1 fruit fly cellular context compared by ENCODE assay signal in genomic region chr2L:1428290-1428689, dm6.
TF ChIP-seq lines count a peak whose summit lies in the region.

TSS of gene CG43401 (plus strand) at chr2L:1428474.

TF ChIP-seq in whole organism, embryonic, 481 proteins besides CTCF, POLR2A, EP300 and RAD21 (continued from another document and continues in another):
- peak in 1 of 3 experiments; percentile 38 for TF ChIP-seq lola (GFP tag; optimal IDR thresholded peaks at IDR 0.05; lab: Kevin White, UChicago)
- peak; percentile 44 for TF ChIP-seq CG12155 (GFP tag; optimal IDR thresholded peaks at IDR 0.05; lab: Kevin White, UChicago)
- no peak for TF ChIP-seq corto (GFP tag; optimal IDR thresholded peaks at IDR 0.05; lab: Kevin White, UChicago)
- TF ChIP-seq gsb-n (tag; optimal IDR thresholded peaks at IDR 0.05; lab: Kevin White, UChicago): peak; percentile 37
- TF ChIP-seq Spps (tag; optimal IDR thresholded peaks at IDR 0.05; lab: Kevin White, UChicago): no peak
- no peak for TF ChIP-seq prd (optimal IDR thresholded peaks at IDR 0.05; lab: Kevin White, UChicago)
- peak; percentile 66 for TF ChIP-seq prd (GFP tag; IDR thresholded peaks at IDR 0.05; lab: Robert Waterston, UW)
- TF ChIP-seq mirr (GFP tag; optimal IDR thresholded peaks at IDR 0.05; lab: Kevin White, UChicago): no peak
- peak; percentile 45; the same call in 1 of the 3 replicates for TF ChIP-seq CG17361 (GFP tag; IDR thresholded peaks at IDR 0.05; lab: Robert Waterston, UW)
- TF ChIP-seq CG17359 (tag; optimal IDR thresholded peaks at IDR 0.05; lab: Kevin White, UChicago): peak; percentile 54
- TF ChIP-seq so (GFP tag; IDR thresholded peaks at IDR 0.05; lab: Robert Waterston, UW): peak; percentile 67; the same call in 1 of the 3 replicates
- TF ChIP-seq CG7556 (GFP tag; optimal IDR thresholded peaks at IDR 0.05; lab: Kevin White, UChicago): peak; percentile 55
- TF ChIP-seq ken (GFP tag; IDR thresholded peaks at IDR 0.05; lab: Robert Waterston, UW): peak; percentile 43; the same call in 1 of the 3 replicates
- no peak for TF ChIP-seq CG7357 (GFP tag; IDR thresholded peaks at IDR 0.05; lab: Robert Waterston, UW)
- TF ChIP-seq Dfd (GFP tag; optimal IDR thresholded peaks at IDR 0.05; lab: Kevin White, UChicago): no peak
- 0 out of 2 replicates have a peak, but pooled peaks have one; percentile 20 for TF ChIP-seq CG7372 (GFP tag; IDR thresholded peaks at IDR 0.05; lab: Robert Waterston, UW)
- TF ChIP-seq CG11723 (GFP tag; optimal IDR thresholded peaks at IDR 0.05; lab: Kevin White, UChicago): no peak
- TF ChIP-seq E2f1 (GFP tag; IDR thresholded peaks at IDR 0.05; lab: Robert Waterston, UW): peak; percentile 70
- peak; percentile 68; the same call in 1 of the 2 replicates for TF ChIP-seq Atf6 (GFP tag; IDR thresholded peaks at IDR 0.05; lab: Robert Waterston, UW)
- no peak for TF ChIP-seq CG13775 (GFP tag; optimal IDR thresholded peaks at IDR 0.05; lab: Kevin White, UChicago)
- TF ChIP-seq Doc2 (GFP tag; IDR thresholded peaks at IDR 0.05; lab: Robert Waterston, UW): no peak
- TF ChIP-seq CG14710 (tag; optimal IDR thresholded peaks at IDR 0.05; lab: Kevin White, UChicago): peak; percentile 6
- no peak for TF ChIP-seq NfI (GFP tag; optimal IDR thresholded peaks at IDR 0.05; lab: Kevin White, UChicago)
- peak; percentile 3 for TF ChIP-seq oc (tag; optimal IDR thresholded peaks at IDR 0.05; lab: Kevin White, UChicago)
- TF ChIP-seq CG9215 (GFP tag; IDR thresholded peaks at IDR 0.05; lab: Robert Waterston, UW): peak; percentile 29; the same call in 1 of the 2 replicates
- peak; percentile 10 for TF ChIP-seq Fer3 (tag; optimal IDR thresholded peaks at IDR 0.05; lab: Kevin White, UChicago)
- TF ChIP-seq CG17802 (tag; optimal IDR thresholded peaks at IDR 0.05; lab: Kevin White, UChicago): peak; percentile 0
- no peak for TF ChIP-seq MTF-1 (GFP tag; optimal IDR thresholded peaks at IDR 0.05; lab: Kevin White, UChicago; ENCODE audit: borderline replicate concordance)
- no peak for TF ChIP-seq Gsc (GFP tag; IDR thresholded peaks at IDR 0.05; lab: Robert Waterston, UW)
- TF ChIP-seq C15 (GFP tag; IDR thresholded peaks at IDR 0.05; lab: Robert Waterston, UW): 0 out of 3 replicates have a peak, but pooled peaks have one; percentile 6
- no peak for TF ChIP-seq lbe (GFP tag; optimal IDR thresholded peaks at IDR 0.05; lab: Kevin White, UChicago)
- TF ChIP-seq row (GFP tag; IDR thresholded peaks at IDR 0.05; lab: Robert Waterston, UW): peak; percentile 80
- TF ChIP-seq NK7.1 (GFP tag; optimal IDR thresholded peaks at IDR 0.05; lab: Kevin White, UChicago): no peak
- TF ChIP-seq CG6254 (GFP tag; optimal IDR thresholded peaks at IDR 0.05; lab: Kevin White, UChicago): no peak
- no peak for TF ChIP-seq CG3163 (GFP tag; optimal IDR thresholded peaks at IDR 0.05; lab: Kevin White, UChicago)
- no peak for TF ChIP-seq nom (GFP tag; optimal IDR thresholded peaks at IDR 0.05; lab: Kevin White, UChicago)
- TF ChIP-seq ranshi (GFP tag; IDR thresholded peaks at IDR 0.05; lab: Robert Waterston, UW): peak; percentile 67; the same call in 1 of the 2 replicates
- no peak for TF ChIP-seq HmgZ (tag; optimal IDR thresholded peaks at IDR 0.05; lab: Kevin White, UChicago)
- TF ChIP-seq croc (GFP tag; conservative IDR thresholded peaks at IDR 0.05; lab: Robert Waterston, UW): no peak
- TF ChIP-seq sima (GFP tag; optimal IDR thresholded peaks at IDR 0.05; lab: Kevin White, UChicago): peak; percentile 5
- TF ChIP-seq ind (GFP tag; optimal IDR thresholded peaks at IDR 0.05; lab: Kevin White, UChicago): peak; percentile 36
- no peak for TF ChIP-seq her (GFP tag; optimal IDR thresholded peaks at IDR 0.05; lab: Kevin White, UChicago)
- TF ChIP-seq Six4 (GFP tag; optimal IDR thresholded peaks at IDR 0.05; lab: Kevin White, UChicago): peak; percentile 31
- TF ChIP-seq CG4707 (GFP tag; optimal IDR thresholded peaks at IDR 0.05; lab: Kevin White, UChicago): no peak
- TF ChIP-seq sob (GFP tag; IDR thresholded peaks at IDR 0.05; lab: Robert Waterston, UW): peak; percentile 53; the same call in 1 of the 2 replicates
- TF ChIP-seq CG32532 (GFP tag; IDR thresholded peaks at IDR 0.05; lab: Robert Waterston, UW): no peak
- TF ChIP-seq dmrt11E (tag; optimal IDR thresholded peaks at IDR 0.05; lab: Kevin White, UChicago): peak; percentile 26
- no peak for TF ChIP-seq klu (GFP tag; IDR thresholded peaks at IDR 0.05; lab: Robert Waterston, UW)
- TF ChIP-seq crc (GFP tag; optimal IDR thresholded peaks at IDR 0.05; lab: Kevin White, UChicago): peak; percentile 35
- peak; percentile 24 for TF ChIP-seq CG18011 (GFP tag; optimal IDR thresholded peaks at IDR 0.05; lab: Kevin White, UChicago)
- TF ChIP-seq CG17829 (tag; optimal IDR thresholded peaks at IDR 0.05; lab: Kevin White, UChicago): peak; percentile 40
- TF ChIP-seq ab (GFP tag; optimal IDR thresholded peaks at IDR 0.05; lab: Kevin White, UChicago): peak; percentile 10
- peak; percentile 38 for TF ChIP-seq CG10209 (GFP tag; optimal IDR thresholded peaks at IDR 0.05; lab: Kevin White, UChicago)
- TF ChIP-seq ac (GFP tag; optimal IDR thresholded peaks at IDR 0.05; lab: Kevin White, UChicago): no peak
- TF ChIP-seq YL-1 (GFP tag; optimal IDR thresholded peaks at IDR 0.05; lab: Kevin White, UChicago): no peak
- TF ChIP-seq ato (GFP tag; IDR thresholded peaks at IDR 0.05; lab: Robert Waterston, UW; ENCODE audit: partially characterized antibody): no peak
- no peak for TF ChIP-seq psq (GFP tag; optimal IDR thresholded peaks at IDR 0.05; lab: Kevin White, UChicago)
- TF ChIP-seq exex (tag; optimal IDR thresholded peaks at IDR 0.05; lab: Kevin White, UChicago): no peak
- TF ChIP-seq sens (GFP tag; lab: Kevin White, UChicago): peak; percentile 93
- TF ChIP-seq CG34376 (GFP tag; optimal IDR thresholded peaks at IDR 0.05; lab: Kevin White, UChicago): no peak
- TF ChIP-seq kni (GFP tag; optimal IDR thresholded peaks at IDR 0.05; lab: Kevin White, UChicago): no peak
- no peak for TF ChIP-seq BEAF-32 (GFP tag; optimal IDR thresholded peaks at IDR 0.05; lab: Kevin White, UChicago)
- peak; percentile 34 for TF ChIP-seq sug (tag; optimal IDR thresholded peaks at IDR 0.05; lab: Kevin White, UChicago)
- TF ChIP-seq HLH4C (GFP tag; IDR thresholded peaks at IDR 0.05; lab: Robert Waterston, UW; ENCODE audit: partially characterized antibody): no peak
- TF ChIP-seq CG11247 (GFP tag; IDR thresholded peaks at IDR 0.05; lab: Robert Waterston, UW): peak; percentile 47; the same call in 1 of the 2 replicates
- peak; percentile 29 for TF ChIP-seq CG8388 (GFP tag; optimal IDR thresholded peaks at IDR 0.05; lab: Kevin White, UChicago)
- TF ChIP-seq cad (GFP tag; optimal IDR thresholded peaks at IDR 0.05; lab: Kevin White, UChicago): no peak
- peak; percentile 39 for TF ChIP-seq tap (tag; optimal IDR thresholded peaks at IDR 0.05; lab: Kevin White, UChicago)
- peak; percentile 64 for TF ChIP-seq unpg (GFP tag; optimal IDR thresholded peaks at IDR 0.05; lab: Kevin White, UChicago)
- TF ChIP-seq BtbVII (GFP tag; optimal IDR thresholded peaks at IDR 0.05; lab: Kevin White, UChicago): peak; percentile 13
- no peak for TF ChIP-seq Opbp (GFP tag; IDR thresholded peaks at IDR 0.05; lab: Robert Waterston, UW; ENCODE audit: partially characterized antibody)
- peak; percentile 71; the same call in 2 of the 3 replicates for TF ChIP-seq CG11695 (GFP tag; IDR thresholded peaks at IDR 0.05; lab: Robert Waterston, UW)
- TF ChIP-seq NFAT (GFP tag; IDR thresholded peaks at IDR 0.05; lab: Robert Waterston, UW): no peak
- TF ChIP-seq pros (GFP tag; optimal IDR thresholded peaks at IDR 0.05; lab: Kevin White, UChicago): no peak
- TF ChIP-seq CG6765 (GFP tag; optimal IDR thresholded peaks at IDR 0.05; lab: Kevin White, UChicago): no peak
- no peak for TF ChIP-seq Hr39 (optimal IDR thresholded peaks at IDR 0.05; lab: Kevin White, UChicago)
- peak; percentile 45 for TF ChIP-seq Oli (tag; optimal IDR thresholded peaks at IDR 0.05; lab: Kevin White, UChicago)
- TF ChIP-seq CG8089 (GFP tag; optimal IDR thresholded peaks at IDR 0.05; lab: Kevin White, UChicago): peak; percentile 56
- no peak for TF ChIP-seq CG3838 (GFP tag; optimal IDR thresholded peaks at IDR 0.05; lab: Kevin White, UChicago)
- TF ChIP-seq Dbx (GFP tag; IDR thresholded peaks at IDR 0.05; lab: Robert Waterston, UW): 0 out of 3 replicates have a peak, but pooled peaks have one; percentile 16
- peak; percentile 64 for TF ChIP-seq CG10979 (tag; optimal IDR thresholded peaks at IDR 0.05; lab: Kevin White, UChicago)
- 0 out of 3 replicates have a peak, but pooled peaks have one; percentile 14 for TF ChIP-seq z (GFP tag; IDR thresholded peaks at IDR 0.05; lab: Robert Waterston, UW)
- peak; percentile 51 for TF ChIP-seq tin (GFP tag; optimal IDR thresholded peaks at IDR 0.05; lab: Kevin White, UChicago)
- no peak for TF ChIP-seq nerfin-1 (tag; optimal IDR thresholded peaks at IDR 0.05; lab: Kevin White, UChicago)
- TF ChIP-seq CG15479 (GFP tag; optimal IDR thresholded peaks at IDR 0.05; lab: Kevin White, UChicago): no peak
- no peak for TF ChIP-seq CG42726 (GFP tag; IDR thresholded peaks at IDR 0.05; lab: Robert Waterston, UW; ENCODE audit: partially characterized antibody)
- peak; percentile 19; the same call in 1 of the 2 replicates for TF ChIP-seq CG10321 (GFP tag; IDR thresholded peaks at IDR 0.05; lab: Robert Waterston, UW)
- TF ChIP-seq Hsf (GFP tag; optimal IDR thresholded peaks at IDR 0.05; lab: Kevin White, UChicago): peak; percentile 58
- peak; percentile 49; the same call in 1 of the 3 replicates for TF ChIP-seq CG3726 (GFP tag; IDR thresholded peaks at IDR 0.05; lab: Robert Waterston, UW)
- no peak for TF ChIP-seq fd64A (GFP tag; optimal IDR thresholded peaks at IDR 0.05; lab: Kevin White, UChicago)
- TF ChIP-seq Drgx (GFP tag; IDR thresholded peaks at IDR 0.05; lab: Robert Waterston, UW): no peak
- TF ChIP-seq CG12744 (GFP tag; optimal IDR thresholded peaks at IDR 0.05; lab: Kevin White, UChicago): no peak
- peak; percentile 33 for TF ChIP-seq CG10267 (tag; optimal IDR thresholded peaks at IDR 0.05; lab: Kevin White, UChicago)
- TF ChIP-seq CG4854 (GFP tag; optimal IDR thresholded peaks at IDR 0.05; lab: Kevin White, UChicago): no peak
- TF ChIP-seq Rfx (GFP tag; IDR thresholded peaks at IDR 0.05; lab: Robert Waterston, UW): 0 out of 2 replicates have a peak, but pooled peaks have one; percentile 46
- TF ChIP-seq Elba2 (GFP tag; optimal IDR thresholded peaks at IDR 0.05; lab: Kevin White, UChicago): no peak
- no peak for TF ChIP-seq Bteb2 (GFP tag; optimal IDR thresholded peaks at IDR 0.05; lab: Kevin White, UChicago)
- peak; percentile 18 for TF ChIP-seq nau (GFP tag; optimal IDR thresholded peaks at IDR 0.05; lab: Kevin White, UChicago)
- TF ChIP-seq kah (GFP tag; optimal IDR thresholded peaks at IDR 0.05; lab: Kevin White, UChicago): no peak
- no peak for TF ChIP-seq CG4282 (GFP tag; optimal IDR thresholded peaks at IDR 0.05; lab: Kevin White, UChicago)
- no peak for TF ChIP-seq CG33213 (GFP tag; optimal IDR thresholded peaks at IDR 0.05; lab: Kevin White, UChicago)
- peak; percentile 7 for TF ChIP-seq Abd-B (GFP tag; optimal IDR thresholded peaks at IDR 0.05; lab: Kevin White, UChicago)
- TF ChIP-seq caup (GFP tag; optimal IDR thresholded peaks at IDR 0.05; lab: Kevin White, UChicago; ENCODE audit: severe bottlenecking): no peak
- TF ChIP-seq ERR (GFP tag; optimal IDR thresholded peaks at IDR 0.05; lab: Kevin White, UChicago): no peak
- no peak for TF ChIP-seq CG12236 (GFP tag; optimal IDR thresholded peaks at IDR 0.05; lab: Kevin White, UChicago)
- no peak for TF ChIP-seq CG16779 (GFP tag; IDR thresholded peaks at IDR 0.05; lab: Robert Waterston, UW)
- no peak for TF ChIP-seq CG3995 (GFP tag; optimal IDR thresholded peaks at IDR 0.05; lab: Kevin White, UChicago)
- TF ChIP-seq CG7987 (GFP tag; optimal IDR thresholded peaks at IDR 0.05; lab: Kevin White, UChicago): no peak
- TF ChIP-seq org-1 (GFP tag; optimal IDR thresholded peaks at IDR 0.05; lab: Kevin White, UChicago): no peak
- TF ChIP-seq Dad (GFP tag; optimal IDR thresholded peaks at IDR 0.05; lab: Kevin White, UChicago): no peak
- TF ChIP-seq slp2 (GFP tag; optimal IDR thresholded peaks at IDR 0.05; lab: Kevin White, UChicago): no peak
- TF ChIP-seq repo (GFP tag; optimal IDR thresholded peaks at IDR 0.05; lab: Kevin White, UChicago): no peak
- TF ChIP-seq Ravus (GFP tag; IDR thresholded peaks at IDR 0.05; lab: Robert Waterston, UW): no peak; the same call in 1 of the 2 replicates
- TF ChIP-seq Bdp1 (GFP tag; optimal IDR thresholded peaks at IDR 0.05; lab: Kevin White, UChicago): no peak
- TF ChIP-seq CG7271 (tag; optimal IDR thresholded peaks at IDR 0.05; lab: Kevin White, UChicago): no peak
- peak; percentile 36 for TF ChIP-seq pum (GFP tag; optimal IDR thresholded peaks at IDR 0.05; lab: Kevin White, UChicago)
- no peak for TF ChIP-seq CG13624 (GFP tag; optimal IDR thresholded peaks at IDR 0.05; lab: Kevin White, UChicago)
- no peak for TF ChIP-seq crp (GFP tag; optimal IDR thresholded peaks at IDR 0.05; lab: Kevin White, UChicago)
- TF ChIP-seq cato (GFP tag; optimal IDR thresholded peaks at IDR 0.05; lab: Kevin White, UChicago; ENCODE audit: borderline replicate concordance): no peak
- no peak for TF ChIP-seq CG14860 (GFP tag; IDR thresholded peaks at IDR 0.05; lab: Robert Waterston, UW; ENCODE audit: partially characterized antibody)
- TF ChIP-seq CG12299 (tag; optimal IDR thresholded peaks at IDR 0.05; lab: Kevin White, UChicago): peak; percentile 13
- no peak for TF ChIP-seq usp (GFP tag; optimal IDR thresholded peaks at IDR 0.05; lab: Kevin White, UChicago)
- peak; percentile 74 for TF ChIP-seq CG17328 (GFP tag; IDR thresholded peaks at IDR 0.05; lab: Robert Waterston, UW)
- peak; percentile 42 for TF ChIP-seq CG4820 (GFP tag; optimal IDR thresholded peaks at IDR 0.05; lab: Kevin White, UChicago)
- TF ChIP-seq CG1529 (GFP tag; optimal IDR thresholded peaks at IDR 0.05; lab: Kevin White, UChicago): peak; percentile 23
- TF ChIP-seq Ets65A (GFP tag; lab: Kevin White, UChicago): peak; percentile 78
- TF ChIP-seq Mad (GFP tag; optimal IDR thresholded peaks at IDR 0.05; lab: Kevin White, UChicago): peak; percentile 3
- no peak for TF ChIP-seq Ets97D (GFP tag; optimal IDR thresholded peaks at IDR 0.05; lab: Kevin White, UChicago)
- TF ChIP-seq tup (GFP tag; optimal IDR thresholded peaks at IDR 0.05; lab: Kevin White, UChicago): no peak
- no peak for TF ChIP-seq CG18619 (GFP tag; optimal IDR thresholded peaks at IDR 0.05; lab: Kevin White, UChicago)
- peak; percentile 52; the same call in 1 of the 2 replicates for TF ChIP-seq Awh (GFP tag; IDR thresholded peaks at IDR 0.05; lab: Robert Waterston, UW)
- no peak for TF ChIP-seq CG30431 (GFP tag; optimal IDR thresholded peaks at IDR 0.05; lab: Kevin White, UChicago)
